Worm (Caenorhabditis elegans) whole organism, L3 larva: ENCODE results near the gene nhr-255.

Source experiments
- ama-1 ChIP-seq: fragments of 150-350 bp; optimal IDR thresholded peaks from 2 replicates; lab custom pipeline; 2018
- mdl-1 ChIP-seq: fragments of 150-350 bp; optimal IDR thresholded peaks from 2 replicates; lab custom pipeline; 2014; ENCODE audit warnings: missing biosample characterization, missing genetic modification characterization
- nhr-76 ChIP-seq: fragments of 150-350 bp; sonication (generic microtip); optimal IDR thresholded peaks from 5 replicates; lab custom pipeline; 2014; ENCODE audit warnings: missing biosample characterization, missing genetic modification characterization
- pqm-1 ChIP-seq: fragments of 150-350 bp; optimal IDR thresholded peaks from 2 replicates; lab custom pipeline; 2017; ENCODE audit warnings: missing biosample characterization, missing genetic modification characterization, inconsistent platforms
- tbx-2 ChIP-seq: sonication (generic microtip); optimal IDR thresholded peaks from 2 replicates; lab custom pipeline; 2016; ENCODE audit warnings: mild to moderate bottlenecking, missing genetic modification characterization, missing compliant biosample characterization
- ztf-11 ChIP-seq: fragments of 150-350 bp; optimal IDR thresholded peaks from 2 replicates; lab custom pipeline; 2014; ENCODE audit warnings: missing biosample characterization, missing genetic modification characterization

DNA sequence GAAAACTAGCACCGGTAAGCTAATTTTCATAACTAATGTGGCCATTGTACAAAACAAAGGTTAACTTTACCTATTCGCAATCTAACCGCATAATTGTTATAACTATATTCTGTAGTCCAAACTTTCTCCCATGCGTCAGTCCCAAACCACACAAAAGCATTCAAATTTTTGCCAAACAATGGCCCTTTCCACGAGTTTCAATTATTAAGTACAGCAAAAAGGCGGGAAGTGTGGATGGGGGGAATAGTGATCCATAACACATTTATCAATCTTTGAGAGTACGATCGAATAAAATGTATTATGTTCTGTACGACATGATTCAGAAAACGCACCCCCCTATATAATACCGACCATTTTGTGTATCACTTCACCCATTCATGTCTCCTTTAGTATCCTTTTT, 24.1 kb upstream of the nhr-255 start, which contains the start of gene ZK662.6:
- no peak for TF ChIP-seq tbx-2 (tag; lab: Kevin White, UChicago)
- TF ChIP-seq nhr-76 (tag; lab: Kevin White, UChicago): no peak
- TF ChIP-seq ztf-11: no peak
- no peak for TF ChIP-seq ama-1 (lab: Kevin White, UChicago)
- no peak for TF ChIP-seq pqm-1
- TF ChIP-seq mdl-1: no peak
